Fruit fly (Drosophila melanogaster): ENCODE results near the gene tara.

DNA sequence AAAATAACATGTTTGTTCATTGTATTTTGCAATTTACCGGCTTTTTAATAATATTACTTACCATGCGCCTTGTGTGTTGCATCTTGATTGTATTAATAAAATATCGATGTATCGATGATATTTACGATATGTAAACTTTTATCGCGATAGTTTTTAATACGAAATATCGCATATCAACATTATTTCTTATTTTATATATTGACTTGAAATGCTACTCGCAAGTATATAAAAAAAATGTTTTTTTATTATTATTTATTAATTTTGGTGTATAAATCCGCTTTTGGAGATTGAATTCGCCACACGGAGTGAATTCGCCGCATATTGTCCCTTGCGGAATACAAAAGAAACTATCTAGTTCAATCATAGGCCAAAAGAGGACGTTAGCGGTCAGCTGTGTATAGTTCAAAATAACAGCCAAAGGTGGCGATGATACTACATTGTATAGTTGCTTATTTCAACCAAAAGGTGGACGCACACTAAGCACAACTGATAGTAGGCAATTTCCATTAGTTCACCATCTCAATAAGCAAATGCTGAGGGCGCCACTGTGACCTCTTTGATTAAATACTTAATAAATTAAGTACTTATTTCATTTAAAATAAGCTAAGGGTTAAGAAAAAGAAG, 20.2 kb upstream of the tara start, which contains the start of gene mtSSB:
- TF ChIP-seq lov (optimal IDR thresholded peaks at IDR 0.05) (no peak), lov (GFP tag; IDR thresholded peaks at IDR 0.05) (peak; percentile 89), run (tag; optimal IDR thresholded peaks at IDR 0.05) (no peak), ci (GFP tag; IDR thresholded peaks at IDR 0.05) (peak; percentile 97), Nf-YA (GFP tag; IDR thresholded peaks at IDR 0.05) (peak; percentile 72), Mrtf (GFP tag; IDR thresholded peaks at IDR 0.05) (peak; percentile 92), grau (tag; optimal IDR thresholded peaks at IDR 0.05) (peak; percentile 84), Hsf (GFP tag; optimal IDR thresholded peaks at IDR 0.05) (peak; percentile 93), H15 (GFP tag; IDR thresholded peaks at IDR 0.05) (peak; percentile 87), Dp (GFP tag; optimal IDR thresholded peaks at IDR 0.05) (peak; percentile 67), CG10431 (GFP tag; optimal IDR thresholded peaks at IDR 0.05) (no peak), cwo (GFP tag; optimal IDR thresholded peaks at IDR 0.05) (peak; percentile 56), wek (GFP tag; optimal IDR thresholded peaks at IDR 0.05) (peak; percentile 79), CG16815 (GFP tag; optimal IDR thresholded peaks at IDR 0.05) (peak; percentile 69)
